Fruit fly (Drosophila melanogaster) whole organism, adult: Measurements from ENCODE around the gene tup.

Source experiments
- CG12768 ChIP-seq: fragments of 200-800 bp; sonication (Bioruptor generic); optimal IDR thresholded peaks from 2 replicates; lab custom pipeline; 2017; ENCODE audit warnings: missing biosample characterization, missing genetic modification characterization, mild to moderate bottlenecking, moderate library complexity, missing genetic modification reagents
- CG1620 ChIP-seq: fragments of 200-800 bp; sonication (Bioruptor generic); optimal IDR thresholded peaks from 2 replicates; lab custom pipeline; 2016; ENCODE audit warnings: missing biosample characterization, missing genetic modification characterization
- CG33017 ChIP-seq: fragments of 200-800 bp; sonication (Bioruptor generic); optimal IDR thresholded peaks from 2 replicates; lab custom pipeline; 2018; ENCODE audit warnings: missing biosample characterization, mild to moderate bottlenecking, missing genetic modification characterization, moderate library complexity
- CG7101 ChIP-seq: fragments of 200-800 bp; sonication (Bioruptor generic); optimal IDR thresholded peaks from 2 replicates; lab custom pipeline; 2018; ENCODE audit warnings: missing biosample characterization, mild to moderate bottlenecking, missing genetic modification characterization, moderate library complexity
- Clk ChIP-seq: fragments of 200-800 bp; sonication (Bioruptor generic); optimal IDR thresholded peaks from 2 replicates; lab custom pipeline; 2017; ENCODE audit warnings: missing biosample characterization, missing genetic modification characterization
- Mnt ChIP-seq: fragments of 200-800 bp; sonication (Bioruptor generic); optimal IDR thresholded peaks from 2 replicates; lab custom pipeline; 2016; ENCODE audit warnings: missing biosample characterization, mild to moderate bottlenecking, missing genetic modification characterization
- bab1 ChIP-seq: fragments of 200-800 bp; sonication (Bioruptor generic); optimal IDR thresholded peaks from 3 replicates; lab custom pipeline; 2019; ENCODE audit warnings: missing biosample characterization, mild to moderate bottlenecking, missing genetic modification characterization, moderate library complexity
- cic ChIP-seq: fragments of 200-800 bp; sonication (Bioruptor generic); optimal IDR thresholded peaks from 2 replicates; lab custom pipeline; 2017; ENCODE audit warnings: missing biosample characterization, mild to moderate bottlenecking, missing genetic modification characterization, moderate library complexity
- cnc ChIP-seq, 2 experiments: fragments of >200 bp; optimal IDR thresholded peaks; 2 replicates each; lab custom pipeline; 2017
- kay ChIP-seq: fragments of 200-800 bp; sonication (Bioruptor generic); peaks from one replicate; lab custom pipeline; 2016; ENCODE audit warnings: missing biosample characterization, missing genetic modification characterization, borderline replicate concordance
- ovo ChIP-seq: fragments of 200-800 bp; sonication (Bioruptor generic); optimal IDR thresholded peaks from 2 replicates; lab custom pipeline; 2016; ENCODE audit warnings: missing biosample characterization, missing genetic modification characterization
- pad ChIP-seq: fragments of 200-800 bp; sonication (Bioruptor generic); optimal IDR thresholded peaks from 3 replicates; lab custom pipeline; 2017; ENCODE audit warnings: missing biosample characterization, missing genetic modification characterization, mild to moderate bottlenecking, moderate library complexity, missing genetic modification reagents
- toe ChIP-seq: fragments of 200-800 bp; sonication (Bioruptor generic); optimal IDR thresholded peaks from 2 replicates; lab custom pipeline; 2016; ENCODE audit warnings: missing biosample characterization, missing genetic modification characterization

DNA sequence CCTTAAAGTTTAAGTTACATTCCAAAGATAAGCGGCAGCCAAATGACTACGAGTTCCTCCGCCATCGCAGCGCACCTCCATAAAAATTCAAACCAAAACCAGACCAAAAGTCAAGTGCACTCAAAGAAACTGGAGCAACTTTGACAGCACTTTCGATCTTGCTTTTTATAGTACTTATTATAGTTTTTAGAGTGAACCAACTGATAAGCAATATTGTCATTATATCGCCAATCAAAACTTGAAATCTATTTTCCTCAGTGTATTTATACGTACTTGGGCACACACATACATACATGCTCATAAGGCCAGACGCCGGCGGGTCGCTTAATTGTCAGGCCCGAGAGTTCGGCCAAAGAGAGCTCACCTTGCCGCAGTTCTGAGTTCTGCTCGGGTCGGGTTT lies 9.0 kb upstream of the tup start:
- TF ChIP-seq Mnt (GFP tag; lab: Kevin White, UChicago) (no peak), ovo (GFP tag; lab: Kevin White, UChicago) (no peak), kay (GFP tag; lab: Kevin White, UChicago) (no peak), CG1620 (GFP tag; lab: Kevin White, UChicago) (no peak), CG12768 (GFP tag; lab: Kevin White, UChicago) (no peak), cnc (optimal IDR thresholded peaks at IDR 0.05; lab: Kevin White, UChicago) (no peak), pad (GFP tag; lab: Kevin White, UChicago) (no peak), cic (GFP tag; lab: Kevin White, UChicago) (no peak), Clk (GFP tag; lab: Kevin White, UChicago) (no peak), CG33017 (no peak), bab1 (GFP tag; lab: Kevin White, UChicago) (no peak), CG7101 (tag; lab: Kevin White, UChicago) (no peak), toe (GFP tag; lab: Kevin White, UChicago) (no peak)
